Fruit fly (Drosophila melanogaster): ENCODE data around the gene CG9458.

CG9458 gene

dm6 chr3R:9868538-9869398 is 49.1 kb upstream of the CG9458 start (continued):
- TF ChIP-seq CG9817 (tag; optimal IDR thresholded peaks at IDR 0.05) (no peak), Hmr (GFP tag; optimal IDR thresholded peaks at IDR 0.05) (peak; percentile 10), CG7271 (tag; optimal IDR thresholded peaks at IDR 0.05) (peak; percentile 36), crp (GFP tag; optimal IDR thresholded peaks at IDR 0.05) (no peak), CG18599 (GFP tag; optimal IDR thresholded peaks at IDR 0.05) (no peak), mld (GFP tag; IDR thresholded peaks at IDR 0.05; ENCODE audit: partially characterized antibody) (no peak), Xrp1 (GFP tag; IDR thresholded peaks at IDR 0.05) (peak; percentile 5; the same call in 1 of the 2 replicates), ATbp (GFP tag; optimal IDR thresholded peaks at IDR 0.05) (no peak), amos (GFP tag; IDR thresholded peaks at IDR 0.05; ENCODE audit: partially characterized antibody) (0 out of 2 replicates have a peak, but pooled peaks have one; percentile 48), CG12769 (tag; optimal IDR thresholded peaks at IDR 0.05) (peak; percentile 97), CG9797 (GFP tag; optimal IDR thresholded peaks at IDR 0.05) (no peak), Pdp1 (GFP tag; optimal IDR thresholded peaks at IDR 0.05) (peak in 1 of 2 experiments; percentile 35), CG10267 (tag; optimal IDR thresholded peaks at IDR 0.05) (peak; percentile 32), insv (GFP tag; optimal IDR thresholded peaks at IDR 0.05) (peak in 1 of 2 experiments; percentile 35), pita (GFP tag; optimal IDR thresholded peaks at IDR 0.05) (peak; percentile 73), CG14710 (tag; optimal IDR thresholded peaks at IDR 0.05) (peak; percentile 28), sisA (GFP tag; IDR thresholded peaks at IDR 0.05) (no peak), nerfin-1 (tag; optimal IDR thresholded peaks at IDR 0.05) (peak; percentile 11), NfI (GFP tag; optimal IDR thresholded peaks at IDR 0.05) (no peak), usp (GFP tag; optimal IDR thresholded peaks at IDR 0.05) (no peak), pzg (GFP tag; optimal IDR thresholded peaks at IDR 0.05) (peak; percentile 1), sens (GFP tag) (peak; percentile 77), CG8290 (GFP tag; optimal IDR thresholded peaks at IDR 0.05) (no peak), CG8290 (tag; optimal IDR thresholded peaks at IDR 0.05) (peak in 1 of 2 experiments; percentile 48), CG10147 (GFP tag; optimal IDR thresholded peaks at IDR 0.05) (no peak), PHDP (tag; optimal IDR thresholded peaks at IDR 0.05) (no peak), CG12236 (GFP tag; optimal IDR thresholded peaks at IDR 0.05) (no peak), Camta (GFP tag; optimal IDR thresholded peaks at IDR 0.05) (no peak), vvl (GFP tag; IDR thresholded peaks at IDR 0.05) (no peak), CG9215 (GFP tag; IDR thresholded peaks at IDR 0.05) (no peak), disco-r (GFP tag; optimal IDR thresholded peaks at IDR 0.05) (no peak), Vsx1 (GFP tag; optimal IDR thresholded peaks at IDR 0.05) (no peak), hkb (optimal IDR thresholded peaks at IDR 0.05) (peak; percentile 27), hkb (GFP tag; IDR thresholded peaks at IDR 0.05) (no peak), D19A (tag; optimal IDR thresholded peaks at IDR 0.05) (peak; percentile 46), br (optimal IDR thresholded peaks at IDR 0.05) (no peak), CG2199 (GFP tag; IDR thresholded peaks at IDR 0.05) (peak; percentile 99), sd (tag; optimal IDR thresholded peaks at IDR 0.05) (peak; percentile 70), kni (GFP tag; optimal IDR thresholded peaks at IDR 0.05) (peak; percentile 72), crc (GFP tag; optimal IDR thresholded peaks at IDR 0.05) (no peak), nau (GFP tag; optimal IDR thresholded peaks at IDR 0.05) (no peak), BEAF-32 (GFP tag; optimal IDR thresholded peaks at IDR 0.05) (peak; percentile 18), gcm (GFP tag; optimal IDR thresholded peaks at IDR 0.05) (no peak), phol (tag; optimal IDR thresholded peaks at IDR 0.05) (peak; percentile 21), CG13894 (tag; optimal IDR thresholded peaks at IDR 0.05) (peak; percentile 0), CG2875 (GFP tag; optimal IDR thresholded peaks at IDR 0.05) (peak; percentile 6), dmrt11E (tag; optimal IDR thresholded peaks at IDR 0.05) (no peak), CG15514 (GFP tag; optimal IDR thresholded peaks at IDR 0.05) (peak; percentile 27)
